Worm (Caenorhabditis elegans): ENCODE results near the gene sli-1.

sli-1 gene

DNA sequence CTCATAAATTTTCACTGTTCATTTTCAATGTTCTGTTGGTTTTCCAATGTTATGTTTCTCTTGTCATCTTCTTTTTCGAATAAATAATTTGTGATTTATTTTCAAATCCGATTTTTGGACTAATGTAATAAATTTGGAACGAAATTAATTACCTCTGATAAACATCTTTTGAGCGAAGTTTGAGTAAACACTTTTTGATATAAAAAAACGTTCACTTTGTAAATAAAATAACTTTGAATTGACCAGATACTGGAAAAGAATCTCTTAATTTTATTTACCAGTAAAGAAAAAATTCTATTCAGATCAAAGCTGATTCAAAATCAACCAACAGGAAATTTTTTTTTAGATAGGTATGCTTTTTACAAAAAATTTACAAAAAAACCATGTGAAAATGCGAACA lies 54.0 kb downstream of the sli-1 start, which contains the start of gene lgc-32:
lgc-32 (plus strand) TSS at position 301 of the 400 bp plus-strand sequence.
- TF ChIP-seq ets-7 (tag; optimal IDR thresholded peaks at IDR 0.05) (no peak), hmbx-1 (tag; optimal IDR thresholded peaks at IDR 0.05) (no peak)

DNA sequence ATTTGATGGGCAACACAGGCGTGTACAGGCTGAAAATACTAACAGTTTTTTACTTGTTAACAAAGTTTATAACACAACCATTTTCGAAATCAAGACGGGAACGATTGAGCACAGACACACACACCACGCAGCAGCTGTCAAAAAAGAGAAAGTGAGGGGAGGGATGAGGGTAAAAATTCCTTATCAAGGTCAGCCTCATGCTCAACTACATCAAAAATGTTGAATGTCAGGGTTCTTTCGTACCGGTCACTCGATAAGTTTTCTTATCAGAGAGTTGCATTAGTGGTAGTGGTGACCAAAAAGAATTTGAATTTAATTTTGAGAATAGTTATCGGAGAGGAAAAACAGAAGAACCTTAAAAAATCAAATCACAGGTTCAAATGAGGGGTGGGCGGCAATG lies 55.2 kb downstream of the sli-1 start, which contains the start of gene T19D7.6:
T19D7.6 (minus strand) TSS at position 198 of the 400 bp plus-strand sequence.
- TF ChIP-seq sea-1 (GFP tag; conservative IDR thresholded peaks at IDR 0.05) (no peak), tbx-37 (GFP tag; conservative IDR thresholded peaks at IDR 0.05) (no peak), hmg-4 (GFP tag; optimal IDR thresholded peaks at IDR 0.05) (no peak), pes-1 (GFP tag; IDR thresholded peaks at IDR 0.05) (no peak), F13C5.2 (tag; optimal IDR thresholded peaks at IDR 0.05) (no peak), flt-1 (GFP tag; IDR thresholded peaks at IDR 0.05) (no peak), ets-7 (tag; optimal IDR thresholded peaks at IDR 0.05) (no peak), aly-1 (tag; optimal IDR thresholded peaks at IDR 0.05) (no peak)
